Fruit fly (Drosophila melanogaster) whole organism, embryonic: Measurements from ENCODE around the gene CG31219.

Source experiments
- CG10543 ChIP-seq: fragments of 200-800 bp; sonication (Bioruptor generic); optimal IDR thresholded peaks from 3 replicates; lab custom pipeline; 2017; ENCODE audit warnings: missing biosample characterization, mild to moderate bottlenecking, missing genetic modification characterization, moderate library complexity
- CG10959 ChIP-seq: fragments of 200-800 bp; sonication (Bioruptor generic); IDR thresholded peaks from 2 replicates; pipeline ENCODE4 v1.3.6; 2022; ENCODE audit warnings: missing biosample characterization, missing genetic modification characterization
- CG11456 ChIP-seq: fragments of 200-800 bp; sonication (Bioruptor generic); IDR thresholded peaks from 3 replicates; pipeline ENCODE4 v1.3.6; 2022; ENCODE audit warnings: missing biosample characterization, missing genetic modification characterization
- CG11560 ChIP-seq: fragments of 200-800 bp; sonication (Bioruptor generic); IDR thresholded peaks from 3 replicates; pipeline ENCODE4 v1.3.6; 2022; ENCODE audit warnings: missing biosample characterization, missing genetic modification characterization
- CG12236 ChIP-seq: fragments of 200-800 bp; sonication (Bioruptor generic); optimal IDR thresholded peaks from 2 replicates; lab custom pipeline; 2016; ENCODE audit warnings: missing biosample characterization, missing genetic modification characterization
- CG14860 ChIP-seq: fragments of 200-800 bp; sonication (Bioruptor generic); IDR thresholded peaks from 3 replicates; pipeline ENCODE4 v1.3.6; 2022; ENCODE audit warnings: missing biosample characterization, missing genetic modification characterization; ENCODE audit not compliant: partially characterized antibody
- CG1602 ChIP-seq: fragments of 200-800 bp; sonication (Bioruptor generic); optimal IDR thresholded peaks from 3 replicates; lab custom pipeline; 2016; ENCODE audit warnings: missing biosample characterization, missing genetic modification characterization
- CG1603 ChIP-seq: fragments of 200-800 bp; sonication (Bioruptor generic); optimal IDR thresholded peaks from 2 replicates; lab custom pipeline; 2019; ENCODE audit warnings: missing biosample characterization, mild to moderate bottlenecking, missing genetic modification characterization, moderate library complexity
- CG17328 ChIP-seq: fragments of 200-800 bp; sonication (Bioruptor generic); IDR thresholded peaks from 2 replicates; pipeline ENCODE4 v1.3.6; 2022; ENCODE audit warnings: missing biosample characterization, missing genetic modification characterization
- CG18011 ChIP-seq: fragments of 200-800 bp; sonication (Bioruptor generic); optimal IDR thresholded peaks from 2 replicates; lab custom pipeline; 2017; ENCODE audit warnings: missing biosample characterization, missing genetic modification characterization, mild to moderate bottlenecking, moderate library complexity, missing genotype
- CG2129 ChIP-seq: fragments of 200-800 bp; sonication (Bioruptor generic); IDR thresholded peaks from 2 replicates; pipeline ENCODE4 v1.3.6; 2022; ENCODE audit warnings: missing biosample characterization, missing genetic modification characterization; ENCODE audit not compliant: partially characterized antibody
- CG2889 ChIP-seq: fragments of 200-800 bp; sonication (Bioruptor generic); IDR thresholded peaks from 3 replicates; pipeline ENCODE4 v1.3.6; 2022; ENCODE audit warnings: missing biosample characterization, missing genetic modification characterization
- CG32767 ChIP-seq: fragments of 200-800 bp; sonication (Bioruptor generic); IDR thresholded peaks from 2 replicates; pipeline ENCODE4 v1.3.6; 2022; ENCODE audit warnings: missing biosample characterization, missing genetic modification characterization
- CG32772 ChIP-seq: fragments of 200-800 bp; sonication (Bioruptor generic); IDR thresholded peaks from 2 replicates; pipeline ENCODE4 v1.3.6; 2022; ENCODE audit warnings: missing biosample characterization, missing genetic modification characterization
- CG34422 ChIP-seq: fragments of 200-800 bp; sonication (Bioruptor generic); IDR thresholded peaks from 3 replicates; pipeline ENCODE4 v1.3.6; 2022; ENCODE audit warnings: missing biosample characterization, missing genetic modification characterization
- CG3995 ChIP-seq: fragments of 200-800 bp; sonication (Bioruptor generic); optimal IDR thresholded peaks from 3 replicates; lab custom pipeline; 2016; ENCODE audit warnings: missing biosample characterization, missing genetic modification characterization
- CG7839 ChIP-seq: fragments of 200-800 bp; sonication (Bioruptor generic); optimal IDR thresholded peaks from 3 replicates; lab custom pipeline; 2018; ENCODE audit warnings: missing biosample characterization, mild to moderate bottlenecking, missing genetic modification characterization, moderate library complexity
- CG8281 ChIP-seq: fragments of 200-800 bp; sonication (Bioruptor generic); optimal IDR thresholded peaks from 2 replicates; lab custom pipeline; 2018; ENCODE audit warnings: missing biosample characterization, mild to moderate bottlenecking, missing genetic modification characterization, moderate library complexity
- CG8388 ChIP-seq: fragments of 200-800 bp; sonication (Bioruptor generic); optimal IDR thresholded peaks from 2 replicates; lab custom pipeline; 2019; ENCODE audit warnings: missing biosample characterization, mild to moderate bottlenecking, missing genetic modification characterization, moderate library complexity
- CG9609 ChIP-seq: fragments of 200-800 bp; sonication (Bioruptor generic); optimal IDR thresholded peaks from 3 replicates; lab custom pipeline; 2016; ENCODE audit warnings: missing biosample characterization, missing genetic modification characterization
- Dad ChIP-seq: fragments of 200-800 bp; sonication (Bioruptor generic); optimal IDR thresholded peaks from 3 replicates; lab custom pipeline; 2016; ENCODE audit warnings: missing biosample characterization, missing genetic modification characterization
- Eip74EF ChIP-seq, 2 experiments: fragments of 200-800 bp in 1 of 2; fragments of >200 bp in 1 of 2; sonication (Bioruptor generic) in 1 of 2; optimal IDR thresholded peaks; 2 replicates each; lab custom pipeline; 2017 to 2019; ENCODE audit warnings: missing biosample characterization in 2 of 2, missing genetic modification characterization in 2 of 2, mild to moderate bottlenecking in 1 of 2, moderate library complexity in 1 of 2
- GATAe ChIP-seq: fragments of 200-800 bp; sonication (Bioruptor generic); conservative IDR thresholded peaks from 2 replicates; pipeline ENCODE4 v1.3.6; 2022; ENCODE audit warnings: missing biosample characterization, missing genetic modification characterization
- H15 ChIP-seq: fragments of 200-800 bp; sonication (Bioruptor generic); IDR thresholded peaks from 3 replicates; pipeline ENCODE4 v1.3.6; 2022; ENCODE audit warnings: missing biosample characterization, missing genetic modification characterization
- HLH3B ChIP-seq: fragments of 200-800 bp; sonication (Bioruptor generic); IDR thresholded peaks from 2 replicates; pipeline ENCODE4 v1.3.6; 2022; ENCODE audit warnings: missing biosample characterization, missing genetic modification characterization
- Hr39 ChIP-seq: fragments of >200 bp; optimal IDR thresholded peaks from 2 replicates; lab custom pipeline; 2017
- NfI ChIP-seq: fragments of 200-800 bp; sonication (Bioruptor generic); optimal IDR thresholded peaks from 3 replicates; lab custom pipeline; 2018; ENCODE audit warnings: missing biosample characterization, mild to moderate bottlenecking, missing genetic modification characterization, moderate library complexity
- PHDP ChIP-seq: fragments of 200-800 bp; sonication (Bioruptor generic); optimal IDR thresholded peaks from 3 replicates; lab custom pipeline; 2018; ENCODE audit warnings: missing biosample characterization, mild to moderate bottlenecking, missing genetic modification characterization, moderate library complexity
- Poxn ChIP-seq: fragments of 200-800 bp; sonication (Bioruptor generic); IDR thresholded peaks from 2 replicates; pipeline ENCODE4 v1.3.6; 2022; ENCODE audit warnings: missing biosample characterization, missing genetic modification characterization
- Ssrp ChIP-seq: fragments of 200-800 bp; sonication (Bioruptor generic); optimal IDR thresholded peaks from 2 replicates; lab custom pipeline; 2018; ENCODE audit warnings: missing biosample characterization, mild to moderate bottlenecking, missing genetic modification characterization, moderate library complexity
- Xbp1 ChIP-seq: fragments of 200-800 bp; sonication (Bioruptor generic); optimal IDR thresholded peaks from 3 replicates; lab custom pipeline; 2016; ENCODE audit warnings: missing biosample characterization, mild to moderate bottlenecking, missing genetic modification characterization
- al ChIP-seq: fragments of 200-800 bp; sonication (Bioruptor generic); IDR thresholded peaks from 2 replicates; pipeline ENCODE4 v1.3.6; 2022; ENCODE audit warnings: missing biosample characterization, missing genetic modification characterization
- ap ChIP-seq: fragments of 200-800 bp; sonication (Bioruptor generic); IDR thresholded peaks from 2 replicates; pipeline ENCODE4 v1.3.6; 2022; ENCODE audit warnings: missing biosample characterization, missing genetic modification characterization
- bowl ChIP-seq: fragments of 200-800 bp; sonication (Bioruptor generic); IDR thresholded peaks from 2 replicates; pipeline ENCODE4 v1.3.6; 2022; ENCODE audit warnings: missing biosample characterization, missing genetic modification characterization
- btn ChIP-seq: fragments of 200-800 bp; sonication (Bioruptor generic); optimal IDR thresholded peaks from 2 replicates; lab custom pipeline; 2016; ENCODE audit warnings: missing biosample characterization, missing genetic modification characterization
- chinmo ChIP-seq: fragments of 200-800 bp; sonication (Bioruptor generic); IDR thresholded peaks from 4 replicates; pipeline ENCODE4 v1.3.6; 2022; ENCODE audit warnings: missing biosample characterization, missing genetic modification characterization; ENCODE audit not compliant: partially characterized antibody
- eyg ChIP-seq: fragments of 200-800 bp; sonication (Bioruptor generic); optimal IDR thresholded peaks from 3 replicates; lab custom pipeline; 2016; ENCODE audit warnings: missing biosample characterization, missing genetic modification characterization
- fu2 ChIP-seq: fragments of 200-800 bp; sonication (Bioruptor generic); optimal IDR thresholded peaks from 2 replicates; lab custom pipeline; 2016; ENCODE audit warnings: missing biosample characterization, missing genetic modification characterization
- gt ChIP-seq: fragments of 200-800 bp; sonication (Bioruptor generic); IDR thresholded peaks from 2 replicates; pipeline ENCODE4 v1.3.6; 2022; ENCODE audit warnings: missing biosample characterization, missing genetic modification characterization
- ham ChIP-seq: fragments of 200-800 bp; sonication (Bioruptor generic); IDR thresholded peaks from 2 replicates; pipeline ENCODE4 v1.3.6; 2022; ENCODE audit warnings: missing biosample characterization, missing genetic modification characterization
- insv ChIP-seq, 2 experiments: fragments of 200-800 bp; sonication (Bioruptor generic); optimal IDR thresholded peaks; 3 replicates each; lab custom pipeline; 2016 to 2018; ENCODE audit warnings: missing biosample characterization in 2 of 2, missing genetic modification characterization in 2 of 2
- jigr1 ChIP-seq: fragments of 200-800 bp; sonication (Bioruptor generic); IDR thresholded peaks from 3 replicates; pipeline ENCODE4 v1.3.6; 2022; ENCODE audit warnings: missing biosample characterization, missing genetic modification characterization
- kay ChIP-seq: fragments of 200-800 bp; sonication (Bioruptor generic); optimal IDR thresholded peaks from 2 replicates; lab custom pipeline; 2016; ENCODE audit warnings: missing biosample characterization, missing genetic modification characterization
- ken ChIP-seq: fragments of 200-800 bp; sonication (Bioruptor generic); IDR thresholded peaks from 3 replicates; pipeline ENCODE4 v1.3.6; 2022; ENCODE audit warnings: missing biosample characterization, missing genetic modification characterization
- lab ChIP-seq: fragments of 200-800 bp; sonication (Bioruptor generic); optimal IDR thresholded peaks from 3 replicates; lab custom pipeline; 2017; ENCODE audit warnings: missing biosample characterization, missing genetic modification characterization, mild to moderate bottlenecking, moderate library complexity, missing genetic modification reagents
- nerfin-2 ChIP-seq: fragments of 200-800 bp; sonication (Bioruptor generic); IDR thresholded peaks from 2 replicates; pipeline ENCODE4 v1.3.6; 2022; ENCODE audit warnings: missing biosample characterization, missing genetic modification characterization; ENCODE audit not compliant: partially characterized antibody
- org-1 ChIP-seq: fragments of 200-800 bp; sonication (Bioruptor generic); optimal IDR thresholded peaks from 2 replicates; lab custom pipeline; 2017; ENCODE audit warnings: missing biosample characterization, missing genetic modification characterization
- pum ChIP-seq: fragments of 200-800 bp; sonication (Bioruptor generic); optimal IDR thresholded peaks from 2 replicates; lab custom pipeline; 2016; ENCODE audit warnings: missing biosample characterization, missing genetic modification characterization
- stc ChIP-seq: fragments of 200-800 bp; sonication (Bioruptor generic); IDR thresholded peaks from 2 replicates; pipeline ENCODE4 v1.3.6; 2022; ENCODE audit warnings: missing biosample characterization, missing genetic modification characterization
- tll ChIP-seq, 2 experiments: fragments of 200-800 bp in 1 of 2; fragments of >200 bp in 1 of 2; sonication (Bioruptor generic) in 1 of 2; optimal IDR thresholded peaks; 2 replicates each; lab custom pipeline; 2017 to 2019; ENCODE audit warnings: missing biosample characterization in 2 of 2, missing genetic modification characterization in 2 of 2, mild to moderate bottlenecking in 1 of 2, moderate library complexity in 1 of 2

The CG31219 gene

DNA sequence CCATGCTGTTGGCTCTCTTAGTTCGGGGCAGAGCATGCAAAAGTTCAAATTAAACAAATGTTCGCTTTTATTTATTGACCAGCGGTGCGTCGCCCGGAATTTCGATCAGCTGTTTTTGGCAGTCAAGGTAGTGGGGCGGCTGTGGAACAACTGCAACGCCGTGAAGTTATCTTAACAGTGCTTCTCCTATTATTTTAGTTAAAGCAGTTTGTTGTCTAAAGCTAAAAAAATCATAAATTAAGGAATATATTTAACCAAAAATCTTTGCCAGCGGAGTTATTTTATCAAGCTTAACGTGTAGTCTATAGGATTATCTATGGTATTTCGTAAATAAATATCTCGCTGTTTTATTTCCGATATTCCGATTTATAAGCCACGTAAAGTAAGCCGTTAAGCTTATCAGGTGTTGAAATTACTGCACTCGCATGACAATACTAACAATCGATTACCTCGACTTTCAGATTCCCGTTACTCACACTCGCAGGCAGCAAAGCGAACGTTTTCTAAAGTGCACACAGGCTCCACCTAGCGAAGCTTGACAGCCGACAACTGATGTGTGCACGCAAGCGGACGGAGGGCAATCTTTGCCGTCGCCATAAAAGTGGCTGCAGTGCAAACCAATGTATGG, 2.4 kb upstream of the CG31219 start, which contains the start of the genes CG6195 and CG31220 (continued):
- TF ChIP-seq CG1602 (no peak), fu2 (GFP tag; lab: Kevin White, UChicago) (no peak), stc (GFP tag; lab: Robert Waterston, UW) (no peak), NfI (GFP tag; lab: Kevin White, UChicago) (peak; percentile 23), CG32767 (GFP tag; lab: Robert Waterston, UW) (0 out of 2 replicates have a peak, but pooled peaks have one; percentile 35), ken (no peak), CG10959 (GFP tag; lab: Robert Waterston, UW) (no peak), CG12236 (GFP tag; lab: Kevin White, UChicago) (no peak), CG2889 (GFP tag; lab: Robert Waterston, UW) (no peak), CG32772 (GFP tag; lab: Robert Waterston, UW) (0 out of 2 replicates have a peak, but pooled peaks have one; percentile 9), PHDP (tag; lab: Kevin White, UChicago) (no peak), CG1603 (tag; lab: Kevin White, UChicago) (peak; percentile 100), CG18011 (GFP tag; lab: Kevin White, UChicago) (no peak), GATAe (GFP tag; lab: Robert Waterston, UW) (no peak), org-1 (no peak), CG8281 (tag; lab: Kevin White, UChicago) (no peak), CG17328 (GFP tag; lab: Robert Waterston, UW) (0 out of 2 replicates have a peak, but pooled peaks have one; percentile 24), Dad (GFP tag; lab: Kevin White, UChicago) (peak; percentile 2), CG11456 (peak; percentile 76; the same call in 2 of the 3 replicates), gt (GFP tag; lab: Robert Waterston, UW) (no peak), CG9609 (GFP tag; lab: Kevin White, UChicago) (no peak), Hr39 (lab: Kevin White, UChicago) (no peak), btn (no peak), tll (GFP tag; optimal IDR thresholded peaks at IDR 0.05; lab: Kevin White, UChicago) (no peak), chinmo (peak; percentile 91), H15 (GFP tag; lab: Robert Waterston, UW) (0 out of 3 replicates have a peak, but pooled peaks have one; percentile 6), Ssrp (tag; lab: Kevin White, UChicago) (no peak), Poxn (GFP tag; lab: Robert Waterston, UW) (no peak), nerfin-2 (GFP tag; lab: Robert Waterston, UW) (no peak), CG14860 (GFP tag; lab: Robert Waterston, UW) (peak; percentile 26; the same call in 1 of the 3 replicates), ham (GFP tag; lab: Robert Waterston, UW) (no peak), CG11560 (no peak), pum (GFP tag; lab: Kevin White, UChicago) (peak; percentile 0), eyg (GFP tag; lab: Kevin White, UChicago) (no peak), CG2129 (GFP tag; lab: Robert Waterston, UW) (no peak), insv (GFP tag; optimal IDR thresholded peaks at IDR 0.05; lab: Kevin White, UChicago) (no peak), ap (GFP tag; lab: Robert Waterston, UW) (no peak), CG10543 (GFP tag; lab: Kevin White, UChicago) (no peak), jigr1 (no peak), CG3995 (peak; percentile 32), al (GFP tag; lab: Robert Waterston, UW) (no peak), CG7839 (tag; lab: Kevin White, UChicago) (peak; percentile 23), HLH3B (GFP tag; lab: Robert Waterston, UW) (no peak), bowl (GFP tag; lab: Robert Waterston, UW) (no peak), lab (GFP tag; lab: Kevin White, UChicago) (no peak), CG34422 (GFP tag; lab: Robert Waterston, UW) (no peak; the same call in 2 of the 3 replicates), CG8388 (GFP tag; lab: Kevin White, UChicago) (no peak), Eip74EF (GFP tag; optimal IDR thresholded peaks at IDR 0.05; lab: Kevin White, UChicago) (no peak), kay (GFP tag; lab: Kevin White, UChicago) (no peak), Xbp1 (GFP tag; lab: Kevin White, UChicago) (peak; percentile 44)
